Worm (Caenorhabditis elegans) whole organism, L3 larva: Measurements from ENCODE around the gene scc-2.

Source experiments
- ama-1 ChIP-seq: fragments of 150-350 bp; optimal IDR thresholded peaks from 2 replicates; lab custom pipeline; 2018
- egl-27 ChIP-seq: sonication (generic microtip); optimal IDR thresholded peaks from 4 replicates; lab custom pipeline; 2017; ENCODE audit warnings: missing biosample characterization, missing genetic modification reagents, missing genetic modification characterization
- elt-3 ChIP-seq, 3 experiments: fragments of 150-350 bp in 1 of 3; sonication (generic microtip) in 2 of 3; optimal IDR thresholded peaks; 2 replicates in 2 of 3; 4 replicates in 1 of 3; lab custom pipeline; 2014 to 2017; ENCODE audit warnings: missing biosample characterization in 3 of 3, missing genetic modification characterization in 3 of 3
- lin-39 ChIP-seq: fragments of 150-350 bp; optimal IDR thresholded peaks from 2 replicates; lab custom pipeline; 2018; ENCODE audit warnings: missing biosample characterization, missing genetic modification reagents, missing genetic modification characterization
- mml-1 ChIP-seq: fragments of 150-350 bp; sonication (generic microtip); optimal IDR thresholded peaks from 3 replicates; lab custom pipeline; 2014; ENCODE audit warnings: missing biosample characterization, missing genetic modification characterization
- nhr-11 ChIP-seq: fragments of 150-350 bp; optimal IDR thresholded peaks from 2 replicates; lab custom pipeline; 2014; ENCODE audit warnings: missing biosample characterization, missing genetic modification characterization
- nhr-237 ChIP-seq: fragments of 150-350 bp; optimal IDR thresholded peaks from 2 replicates; lab custom pipeline; 2014; ENCODE audit warnings: missing biosample characterization, missing genetic modification characterization
- nhr-28 ChIP-seq: fragments of 150-350 bp; optimal IDR thresholded peaks from 2 replicates; lab custom pipeline; 2014; ENCODE audit warnings: missing biosample characterization, missing genetic modification characterization
- nhr-67 ChIP-seq: fragments of 150-350 bp; optimal IDR thresholded peaks from 2 replicates; lab custom pipeline; 2014; ENCODE audit warnings: missing biosample characterization, missing genetic modification characterization
- nhr-76 ChIP-seq: fragments of 150-350 bp; sonication (generic microtip); optimal IDR thresholded peaks from 5 replicates; lab custom pipeline; 2014; ENCODE audit warnings: missing biosample characterization, missing genetic modification characterization
- pqm-1 ChIP-seq: fragments of 150-350 bp; optimal IDR thresholded peaks from 2 replicates; lab custom pipeline; 2017; ENCODE audit warnings: missing biosample characterization, missing genetic modification characterization, inconsistent platforms
- skn-1 ChIP-seq: fragments of 150-350 bp; optimal IDR thresholded peaks from 2 replicates; lab custom pipeline; 2014; ENCODE audit warnings: missing biosample characterization, missing genetic modification characterization
- unc-39 ChIP-seq: sonication (generic microtip); optimal IDR thresholded peaks from 4 replicates; lab custom pipeline; 2017; ENCODE audit warnings: missing biosample characterization, missing genetic modification characterization
- unc-62 ChIP-seq: fragments of 150-350 bp; sonication (generic microtip); optimal IDR thresholded peaks from 4 replicates; lab custom pipeline; 2014; ENCODE audit warnings: missing biosample characterization, missing genetic modification reagents, missing genetic modification characterization

DNA sequence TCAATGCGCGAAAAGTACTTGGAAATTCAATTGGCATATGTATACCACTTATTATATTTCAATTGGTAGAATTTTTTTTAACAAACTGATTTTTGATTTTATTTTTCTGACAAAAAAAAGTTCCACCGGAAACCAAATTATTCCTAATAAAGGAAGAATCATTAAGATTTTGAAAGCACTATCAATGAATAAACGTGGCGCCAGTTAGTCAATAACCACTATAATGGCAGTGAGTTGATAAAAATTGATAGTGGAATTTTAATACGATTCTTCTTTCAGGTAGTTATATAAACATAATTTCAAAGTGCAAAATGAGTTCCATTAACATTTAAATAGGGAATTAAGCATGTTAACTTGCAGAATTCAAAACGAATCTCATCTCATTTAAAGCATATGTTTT, 42.2 kb upstream of the scc-2 start, which contains the start of gene col-69:
- TF ChIP-seq nhr-76 (no peak), nhr-28 (tag; lab: Kevin White, UChicago) (no peak), unc-39 (tag; lab: Kevin White, UChicago) (no peak), egl-27 (tag; lab: Kevin White, UChicago) (no peak), nhr-67 (tag; lab: Kevin White, UChicago) (no peak), lin-39 (tag; lab: Kevin White, UChicago) (no peak), ama-1 (lab: Kevin White, UChicago) (no peak), pqm-1 (tag; lab: Kevin White, UChicago) (no peak), nhr-237 (no peak), nhr-11 (tag; lab: Kevin White, UChicago) (no peak), elt-3 (tag; optimal IDR thresholded peaks at IDR 0.05; lab: Kevin White, UChicago) (no peak), unc-62 (GFP tag; lab: Kevin White, UChicago) (no peak), mml-1 (tag; lab: Kevin White, UChicago) (no peak), skn-1 (tag; lab: Kevin White, UChicago) (no peak)
